Worm (Caenorhabditis elegans) whole organism, L1 larva: Measurements from ENCODE around the gene mthf-1.

Experiments used
- aha-1 ChIP-seq: fragments of 150-350 bp; optimal IDR thresholded peaks from 2 replicates; lab custom pipeline; 2014; ENCODE audit warnings: missing biosample characterization, missing genetic modification characterization
- efl-1 ChIP-seq, 4 experiments: fragments of 150-350 bp; optimal IDR thresholded peaks in 3 of 4; peaks in 1 of 4; 1 replicate in 1 of 4; 2 replicates in 3 of 4; lab custom pipeline; 2014; ENCODE audit warnings: missing biosample characterization in 2 of 4, missing genetic modification characterization in 2 of 4, missing genetic modification reagents in 2 of 4
- egl-27 ChIP-seq, 2 experiments: fragments of 150-350 bp in 1 of 2; sonication (generic microtip); optimal IDR thresholded peaks; 3 replicates each; lab custom pipeline; 2017 to 2018; ENCODE audit warnings: missing biosample characterization in 2 of 2, missing genetic modification characterization in 2 of 2, missing genetic modification reagents in 2 of 2
- fos-1 ChIP-seq: fragments of 150-350 bp; optimal IDR thresholded peaks from 2 replicates; lab custom pipeline; 2014; ENCODE audit warnings: missing biosample characterization, missing genetic modification characterization
- jun-1 ChIP-seq: fragments of 150-350 bp; optimal IDR thresholded peaks from 2 replicates; lab custom pipeline; 2014; ENCODE audit warnings: missing biosample characterization, missing genetic modification reagents, missing genetic modification characterization
- nhr-28 ChIP-seq: fragments of 150-350 bp; optimal IDR thresholded peaks from 2 replicates; lab custom pipeline; 2014; ENCODE audit warnings: missing biosample characterization, missing genetic modification characterization
- nhr-84 ChIP-seq: sonication (generic microtip); optimal IDR thresholded peaks from 2 replicates; lab custom pipeline; 2017; ENCODE audit warnings: missing biosample characterization, missing genetic modification characterization
- nhr-85 ChIP-seq: sonication (generic microtip); peaks from one replicate; lab custom pipeline; 2016; ENCODE audit warnings: missing genetic modification characterization, inconsistent platforms, missing compliant biosample characterization
- snu-23 ChIP-seq: sonication (generic microtip); optimal IDR thresholded peaks from 2 replicates; lab custom pipeline; 2016; ENCODE audit warnings: missing genetic modification characterization, missing compliant biosample characterization
- zag-1 ChIP-seq: fragments of 150-350 bp; optimal IDR thresholded peaks from 2 replicates; lab custom pipeline; 2014; ENCODE audit warnings: missing biosample characterization, missing genetic modification characterization
- ztf-4 ChIP-seq: fragments of 150-350 bp; optimal IDR thresholded peaks from 2 replicates; lab custom pipeline; 2014; ENCODE audit warnings: missing biosample characterization, missing genetic modification characterization

DNA sequence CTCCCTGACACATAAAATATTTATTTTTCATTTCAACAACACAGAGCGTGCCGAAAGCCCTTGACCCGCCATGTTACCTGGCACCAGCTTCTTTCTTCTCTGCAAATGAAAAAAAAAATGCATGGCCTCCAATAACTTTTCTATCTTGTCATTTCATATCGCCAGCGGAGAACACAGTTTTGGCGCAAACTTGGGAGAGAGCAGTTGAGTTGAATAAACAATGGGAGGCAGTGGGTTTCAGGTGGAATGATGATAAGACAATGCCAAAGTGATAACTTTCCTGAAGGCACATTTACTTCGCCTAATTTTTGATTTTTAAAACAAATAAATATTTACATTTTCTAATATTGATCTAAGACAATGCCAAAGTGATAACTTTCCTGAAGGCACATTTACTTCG, 23.6 kb upstream of the mthf-1 start:
- TF ChIP-seq ztf-4 (tag; lab: Kevin White, UChicago) (no peak), nhr-28 (tag; lab: Kevin White, UChicago) (no peak), nhr-84 (no peak), fos-1 (no peak), jun-1 (tag; lab: Kevin White, UChicago) (no peak), zag-1 (no peak), aha-1 (tag; lab: Kevin White, UChicago) (no peak), snu-23 (GFP tag; lab: Kevin White, UChicago) (no peak), nhr-85 (tag; lab: Kevin White, UChicago) (no peak), egl-27 (tag; optimal IDR thresholded peaks at IDR 0.05; lab: Kevin White, UChicago) (no peak), efl-1 (optimal IDR thresholded peaks at IDR 0.05; lab: Kevin White, UChicago) (no peak), efl-1 (GFP tag; optimal IDR thresholded peaks at IDR 0.05 in 1 of 2; lab: Kevin White, UChicago) (no peak)
